Worm (Caenorhabditis elegans): ENCODE results near the gene clc-11.

Gene clc-11

ce11 chrV:16121451-16121850 is 18.0 kb downstream of the clc-11 start:
- TF ChIP-seq him-1 (tag; optimal IDR thresholded peaks at IDR 0.05) (no peak), W03F9.2 (tag; optimal IDR thresholded peaks at IDR 0.05) (no peak), dao-5 (tag; optimal IDR thresholded peaks at IDR 0.05) (no peak)

- TF ChIP-seq W03F9.2 (tag; optimal IDR thresholded peaks at IDR 0.05) (no peak), dao-5 (tag; optimal IDR thresholded peaks at IDR 0.05) (no peak), him-1 (tag; optimal IDR thresholded peaks at IDR 0.05) (no peak)
These were observed 18.5 kb downstream of the clc-11 start, which contains the start of gene skr-3 for ce11 chrV:16120922-16121321. Gene skr-3 (plus strand): TSS chrV:16121084.

- TF ChIP-seq him-1 (tag; optimal IDR thresholded peaks at IDR 0.05) (no peak), W03F9.2 (tag; optimal IDR thresholded peaks at IDR 0.05) (no peak), dao-5 (tag; optimal IDR thresholded peaks at IDR 0.05) (no peak)
These were observed 18.9 kb downstream of the clc-11 start for ce11 chrV:16120499-16120898.

ce11 chrV:16118601-16119000 is 20.8 kb downstream of the clc-11 start, which contains the start of gene str-103:
Gene str-103 (minus strand): TSS chrV:16118701.
- TF ChIP-seq him-1 (tag; optimal IDR thresholded peaks at IDR 0.05) = no peak
- no peak for TF ChIP-seq dao-5 (tag; optimal IDR thresholded peaks at IDR 0.05)
- no peak for TF ChIP-seq W03F9.2 (tag; optimal IDR thresholded peaks at IDR 0.05)

- TF ChIP-seq W03F9.2 (tag; optimal IDR thresholded peaks at IDR 0.05) = no peak
- no peak for TF ChIP-seq him-1 (tag; optimal IDR thresholded peaks at IDR 0.05)
- TF ChIP-seq dao-5 (tag; optimal IDR thresholded peaks at IDR 0.05) = no peak
These were observed 24.0 kb downstream of the clc-11 start, which contains the start of gene str-25 for ce11 chrV:16115381-16115780. Gene str-25 (plus strand): TSS chrV:16115681.

- TF ChIP-seq W03F9.2 (tag; optimal IDR thresholded peaks at IDR 0.05) (no peak), dao-5 (tag; optimal IDR thresholded peaks at IDR 0.05) (no peak), him-1 (tag; optimal IDR thresholded peaks at IDR 0.05) (no peak)
These were observed 25.2 kb downstream of the clc-11 start, which contains the start of gene srxa-16 for ce11 chrV:16114237-16114636. Gene srxa-16 (minus strand): TSS chrV:16114337.

- TF ChIP-seq W03F9.2 (tag; optimal IDR thresholded peaks at IDR 0.05) (no peak), dao-5 (tag; optimal IDR thresholded peaks at IDR 0.05) (no peak), him-1 (tag; optimal IDR thresholded peaks at IDR 0.05) (no peak)
These were observed 35.8 kb downstream of the clc-11 start, which contains the start of gene argk-1 for ce11 chrV:16103594-16103993. Gene argk-1 (plus strand): TSS chrV:16103894.

- TF ChIP-seq him-1 (tag; optimal IDR thresholded peaks at IDR 0.05) (no peak), W03F9.2 (tag; optimal IDR thresholded peaks at IDR 0.05) (no peak), dao-5 (tag; optimal IDR thresholded peaks at IDR 0.05) (no peak)
These were observed 39.2 kb downstream of the clc-11 start, which contains the start of gene cth-1 for ce11 chrV:16100103-16100730. Gene cth-1 (plus strand): TSS chrV:16100680.

- no peak for TF ChIP-seq him-1 (tag; optimal IDR thresholded peaks at IDR 0.05)
- TF ChIP-seq dao-5 (tag; optimal IDR thresholded peaks at IDR 0.05) = no peak
- TF ChIP-seq W03F9.2 (tag; optimal IDR thresholded peaks at IDR 0.05) = no peak
These were observed 40.0 kb downstream of the clc-11 start, which contains the start of gene str-7 for ce11 chrV:16099441-16099840. Gene str-7 (minus strand): TSS chrV:16099541.

- no peak for TF ChIP-seq dao-5 (tag; optimal IDR thresholded peaks at IDR 0.05)
- TF ChIP-seq W03F9.2 (tag; optimal IDR thresholded peaks at IDR 0.05) = no peak
- no peak for TF ChIP-seq him-1 (tag; optimal IDR thresholded peaks at IDR 0.05)
These were observed 44.6 kb downstream of the clc-11 start for ce11 chrV:16094862-16095261.

- TF ChIP-seq dao-5 (tag; optimal IDR thresholded peaks at IDR 0.05) (no peak), W03F9.2 (tag; optimal IDR thresholded peaks at IDR 0.05) (no peak), him-1 (tag; optimal IDR thresholded peaks at IDR 0.05) (no peak)
These were observed 45.1 kb downstream of the clc-11 start, which contains the start of gene F22B8.7 for ce11 chrV:16094284-16094683. Gene F22B8.7 (plus strand): TSS chrV:16094584.

ce11 chrV:16090685-16091084 is 48.7 kb downstream of the clc-11 start, which contains the start of gene F22B8.3:
Gene F22B8.3 (plus strand): TSS chrV:16090985.
- TF ChIP-seq W03F9.2 (tag; optimal IDR thresholded peaks at IDR 0.05) = no peak
- TF ChIP-seq him-1 (tag; optimal IDR thresholded peaks at IDR 0.05) = no peak
- no peak for TF ChIP-seq dao-5 (tag; optimal IDR thresholded peaks at IDR 0.05)
